Fruit fly (Drosophila melanogaster) whole organism, embryonic: ENCODE results near the gene CG43088.

ENCODE experiments used
- Aef1 ChIP-seq: fragments of 200-800 bp; sonication (Bioruptor generic); IDR thresholded peaks from 3 replicates; pipeline ENCODE4 v1.3.6; 2022; ENCODE audit warnings: missing biosample characterization, missing genetic modification characterization
- BtbVII ChIP-seq: fragments of 200-800 bp; sonication (Bioruptor generic); optimal IDR thresholded peaks from 3 replicates; lab custom pipeline; 2017; ENCODE audit warnings: missing biosample characterization, mild to moderate bottlenecking, missing genetic modification characterization
- CG1024 ChIP-seq: fragments of 200-800 bp; sonication (Bioruptor generic); IDR thresholded peaks from 2 replicates; pipeline ENCODE4 v1.3.6; 2022; ENCODE audit warnings: missing biosample characterization, missing genetic modification characterization
- CG10267 ChIP-seq: fragments of 200-800 bp; sonication (Bioruptor generic); optimal IDR thresholded peaks from 2 replicates; lab custom pipeline; 2018; ENCODE audit warnings: missing biosample characterization, mild to moderate bottlenecking, missing genetic modification characterization, moderate library complexity
- CG10431 ChIP-seq: fragments of 200-800 bp; sonication (Bioruptor generic); optimal IDR thresholded peaks from 3 replicates; lab custom pipeline; 2018; ENCODE audit warnings: missing biosample characterization, mild to moderate bottlenecking, missing genetic modification characterization
- CG11560 ChIP-seq: fragments of 200-800 bp; sonication (Bioruptor generic); IDR thresholded peaks from 3 replicates; pipeline ENCODE4 v1.3.6; 2022; ENCODE audit warnings: missing biosample characterization, missing genetic modification characterization
- CG11723 ChIP-seq: fragments of 200-800 bp; sonication (Bioruptor generic); optimal IDR thresholded peaks from 2 replicates; lab custom pipeline; 2017; ENCODE audit warnings: missing biosample characterization, mild to moderate bottlenecking, missing genetic modification characterization
- CG12155 ChIP-seq: fragments of 200-800 bp; sonication (Bioruptor generic); optimal IDR thresholded peaks from 3 replicates; lab custom pipeline; 2016; ENCODE audit warnings: missing biosample characterization, missing genetic modification characterization
- CG12769 ChIP-seq: fragments of 200-800 bp; sonication (Bioruptor generic); optimal IDR thresholded peaks from 2 replicates; lab custom pipeline; 2019; ENCODE audit warnings: missing biosample characterization, mild to moderate bottlenecking, missing genetic modification characterization, moderate library complexity
- CG17829 ChIP-seq: fragments of 200-800 bp; optimal IDR thresholded peaks from 2 replicates; lab custom pipeline; 2019; ENCODE audit warnings: missing biosample characterization, mild to moderate bottlenecking, missing genetic modification characterization, moderate library complexity
- CG2202 ChIP-seq: fragments of 200-800 bp; sonication (Bioruptor generic); optimal IDR thresholded peaks from 2 replicates; lab custom pipeline; 2018; ENCODE audit warnings: missing biosample characterization, mild to moderate bottlenecking, missing genetic modification characterization
- CG2875 ChIP-seq: fragments of 200-800 bp; sonication (Bioruptor generic); optimal IDR thresholded peaks from 2 replicates; lab custom pipeline; 2017; ENCODE audit warnings: missing biosample characterization, mild to moderate bottlenecking, missing genetic modification characterization, missing genetic modification reagents
- CG33213 ChIP-seq: fragments of 200-800 bp; sonication (Bioruptor generic); optimal IDR thresholded peaks from 3 replicates; lab custom pipeline; 2016; ENCODE audit warnings: missing biosample characterization, missing genetic modification characterization
- CG34376 ChIP-seq: fragments of 200-800 bp; sonication (Bioruptor generic); optimal IDR thresholded peaks from 2 replicates; lab custom pipeline; 2018; ENCODE audit warnings: missing biosample characterization, mild to moderate bottlenecking, missing genetic modification characterization
- CG4328 ChIP-seq: fragments of 200-800 bp; sonication (Bioruptor generic); optimal IDR thresholded peaks from 3 replicates; lab custom pipeline; 2017; ENCODE audit warnings: missing biosample characterization, missing genetic modification reagents, missing genetic modification characterization
- CG4820 ChIP-seq: fragments of 200-800 bp; sonication (Bioruptor generic); optimal IDR thresholded peaks from 3 replicates; lab custom pipeline; 2016; ENCODE audit warnings: missing biosample characterization, missing genetic modification characterization
- CG6689 ChIP-seq: fragments of 200-800 bp; sonication (Bioruptor generic); IDR thresholded peaks from 2 replicates; pipeline ENCODE4 v1.3.6; 2022; ENCODE audit warnings: missing biosample characterization, missing genetic modification characterization
- CG7786 ChIP-seq: fragments of 200-800 bp; sonication (Bioruptor generic); optimal IDR thresholded peaks from 2 replicates; lab custom pipeline; 2016; ENCODE audit warnings: missing biosample characterization, missing genetic modification characterization
- CG7987 ChIP-seq: fragments of 200-800 bp; sonication (Bioruptor generic); optimal IDR thresholded peaks from 2 replicates; lab custom pipeline; 2018; ENCODE audit warnings: missing biosample characterization, mild to moderate bottlenecking, missing genetic modification characterization, moderate library complexity
- CTCF ChIP-seq: fragments of 200-800 bp; sonication (Bioruptor generic); optimal IDR thresholded peaks from 2 replicates; lab custom pipeline; 2017; ENCODE audit warnings: missing biosample characterization, mild to moderate bottlenecking, missing genetic modification characterization, moderate library complexity
- Eip74EF ChIP-seq, 2 experiments: fragments of 200-800 bp in 1 of 2; fragments of >200 bp in 1 of 2; sonication (Bioruptor generic) in 1 of 2; optimal IDR thresholded peaks; 2 replicates each; lab custom pipeline; 2017 to 2019; ENCODE audit warnings: missing biosample characterization in 2 of 2, missing genetic modification characterization in 2 of 2, mild to moderate bottlenecking in 1 of 2, moderate library complexity in 1 of 2
- Ets97D ChIP-seq: fragments of 200-800 bp; sonication (Bioruptor generic); optimal IDR thresholded peaks from 3 replicates; lab custom pipeline; 2016; ENCODE audit warnings: missing biosample characterization, missing genetic modification characterization
- HLH54F ChIP-seq: fragments of 200-800 bp; sonication (Bioruptor generic); optimal IDR thresholded peaks from 3 replicates; lab custom pipeline; 2016; ENCODE audit warnings: missing biosample characterization, missing genetic modification characterization
- Opbp ChIP-seq: fragments of 200-800 bp; sonication (Bioruptor generic); IDR thresholded peaks from 3 replicates; pipeline ENCODE4 v1.3.6; 2022; ENCODE audit warnings: missing biosample characterization, missing genetic modification characterization; ENCODE audit not compliant: partially characterized antibody
- Pdp1 ChIP-seq, 2 experiments: fragments of 200-800 bp; sonication (Bioruptor generic); optimal IDR thresholded peaks; 3 replicates each; lab custom pipeline; 2016; ENCODE audit warnings: missing biosample characterization in 2 of 2, missing genetic modification characterization in 2 of 2, mild to moderate bottlenecking in 1 of 2, moderate library complexity in 1 of 2
- Side ChIP-seq: fragments of 200-800 bp; sonication (Bioruptor generic); optimal IDR thresholded peaks from 2 replicates; lab custom pipeline; 2016; ENCODE audit warnings: missing biosample characterization, missing genetic modification characterization
- Sox102F ChIP-seq: fragments of 200-800 bp; sonication (Bioruptor generic); optimal IDR thresholded peaks from 2 replicates; lab custom pipeline; 2018; ENCODE audit warnings: missing biosample characterization, mild to moderate bottlenecking, missing genetic modification characterization, moderate library complexity
- Sry-δ ChIP-seq: fragments of 200-800 bp; sonication (Bioruptor generic); optimal IDR thresholded peaks from 2 replicates; lab custom pipeline; 2016; ENCODE audit warnings: missing biosample characterization, missing genetic modification characterization
- Trl ChIP-seq, 3 experiments: fragments of >200 bp in 2 of 3; fragments of 200-800 bp in 1 of 3; sonication (Bioruptor generic) in 1 of 3; optimal IDR thresholded peaks; 2 replicates in 1 of 3; 3 replicates in 2 of 3; lab custom pipeline; 2016 to 2017; ENCODE audit warnings: missing biosample characterization in 1 of 3, missing genetic modification characterization in 1 of 3
- amos ChIP-seq: fragments of 200-800 bp; sonication (Bioruptor generic); IDR thresholded peaks from 2 replicates; pipeline ENCODE4 v1.3.6; 2022; ENCODE audit warnings: missing biosample characterization, missing genetic modification characterization; ENCODE audit not compliant: partially characterized antibody
- bsh ChIP-seq, 2 experiments: fragments of 200-800 bp; sonication (Bioruptor generic); optimal IDR thresholded peaks; 2 replicates each; lab custom pipeline; 2017 to 2018; ENCODE audit warnings: mild to moderate bottlenecking in 2 of 2, missing biosample characterization in 2 of 2, missing genetic modification characterization in 2 of 2, moderate library complexity in 1 of 2
- cad ChIP-seq: fragments of >200 bp; optimal IDR thresholded peaks from 2 replicates; lab custom pipeline; 2017; ENCODE audit warnings: missing biosample characterization, missing genetic modification characterization
- crol ChIP-seq: fragments of 200-800 bp; sonication (Bioruptor generic); IDR thresholded peaks from 2 replicates; pipeline ENCODE4 v1.3.6; 2022; ENCODE audit warnings: missing biosample characterization, missing genetic modification characterization
- cwo ChIP-seq: fragments of 200-800 bp; sonication (Bioruptor generic); optimal IDR thresholded peaks from 3 replicates; lab custom pipeline; 2017; ENCODE audit warnings: missing biosample characterization, missing genetic modification characterization, mild to moderate bottlenecking, moderate library complexity, missing genetic modification reagents
- emc ChIP-seq: fragments of 200-800 bp; sonication (Bioruptor generic); optimal IDR thresholded peaks from 2 replicates; lab custom pipeline; 2016; ENCODE audit warnings: missing biosample characterization, missing genetic modification characterization
- en ChIP-seq: fragments of 200-800 bp; sonication (Bioruptor generic); optimal IDR thresholded peaks from 2 replicates; lab custom pipeline; 2016; ENCODE audit warnings: missing biosample characterization, missing genetic modification characterization
- eyg ChIP-seq: fragments of 200-800 bp; sonication (Bioruptor generic); optimal IDR thresholded peaks from 3 replicates; lab custom pipeline; 2016; ENCODE audit warnings: missing biosample characterization, missing genetic modification characterization
- hbn ChIP-seq: fragments of 200-800 bp; sonication (Bioruptor generic); IDR thresholded peaks from 2 replicates; pipeline ENCODE4 v1.3.6; 2022; ENCODE audit warnings: missing biosample characterization, missing genetic modification characterization; ENCODE audit not compliant: partially characterized antibody
- jumu ChIP-seq: fragments of 200-800 bp; sonication (Bioruptor generic); optimal IDR thresholded peaks from 3 replicates; lab custom pipeline; 2016; ENCODE audit warnings: missing biosample characterization, missing genetic modification characterization
- lbe ChIP-seq: fragments of 200-800 bp; sonication (Bioruptor generic); optimal IDR thresholded peaks from 2 replicates; lab custom pipeline; 2016; ENCODE audit warnings: missing biosample characterization, mild to moderate bottlenecking, missing genetic modification characterization
- onecut ChIP-seq: fragments of 200-800 bp; sonication (Bioruptor generic); IDR thresholded peaks from 2 replicates; pipeline ENCODE4 v1.3.6; 2022; ENCODE audit warnings: missing biosample characterization, missing genetic modification characterization
- p53 ChIP-seq: fragments of 200-800 bp; sonication (Bioruptor generic); optimal IDR thresholded peaks from 2 replicates; lab custom pipeline; 2016; ENCODE audit warnings: missing biosample characterization, missing genetic modification characterization
- row ChIP-seq: fragments of 200-800 bp; sonication (Bioruptor generic); IDR thresholded peaks from 3 replicates; pipeline ENCODE4 v1.3.6; 2022; ENCODE audit warnings: missing biosample characterization, missing genetic modification characterization
- sens-2 ChIP-seq: fragments of 200-800 bp; sonication (Bioruptor generic); IDR thresholded peaks from 2 replicates; pipeline ENCODE4 v1.3.6; 2022; ENCODE audit warnings: missing biosample characterization, missing genetic modification characterization
- sima ChIP-seq: fragments of 200-800 bp; sonication (Bioruptor generic); optimal IDR thresholded peaks from 2 replicates; lab custom pipeline; 2016; ENCODE audit warnings: missing biosample characterization, missing genetic modification characterization
- slou ChIP-seq: fragments of 200-800 bp; sonication (Bioruptor generic); optimal IDR thresholded peaks from 3 replicates; lab custom pipeline; 2016; ENCODE audit warnings: missing biosample characterization, missing genetic modification characterization
- sna ChIP-seq: fragments of 200-800 bp; sonication (Bioruptor generic); IDR thresholded peaks from 2 replicates; pipeline ENCODE4 v1.3.6; 2022; ENCODE audit warnings: missing biosample characterization, missing genetic modification characterization; ENCODE audit not compliant: partially characterized antibody
- tgo ChIP-seq: fragments of 200-800 bp; sonication (Bioruptor generic); IDR thresholded peaks from 3 replicates; pipeline ENCODE4 v1.3.6; 2022; ENCODE audit warnings: missing biosample characterization, missing genetic modification characterization
- tin ChIP-seq: fragments of 200-800 bp; sonication (Bioruptor generic); optimal IDR thresholded peaks from 3 replicates; lab custom pipeline; 2016; ENCODE audit warnings: missing biosample characterization, missing genetic modification characterization
- tx ChIP-seq: fragments of 200-800 bp; sonication (Bioruptor generic); optimal IDR thresholded peaks from 2 replicates; lab custom pipeline; 2016; ENCODE audit warnings: missing biosample characterization, missing genetic modification characterization
- yki ChIP-seq: fragments of >200 bp; optimal IDR thresholded peaks from 3 replicates; lab custom pipeline; 2018
- zf30C ChIP-seq: fragments of 200-800 bp; sonication (Bioruptor generic); optimal IDR thresholded peaks from 3 replicates; lab custom pipeline; 2018; ENCODE audit warnings: missing biosample characterization, mild to moderate bottlenecking, missing genetic modification characterization

CG43088 gene

DNA sequence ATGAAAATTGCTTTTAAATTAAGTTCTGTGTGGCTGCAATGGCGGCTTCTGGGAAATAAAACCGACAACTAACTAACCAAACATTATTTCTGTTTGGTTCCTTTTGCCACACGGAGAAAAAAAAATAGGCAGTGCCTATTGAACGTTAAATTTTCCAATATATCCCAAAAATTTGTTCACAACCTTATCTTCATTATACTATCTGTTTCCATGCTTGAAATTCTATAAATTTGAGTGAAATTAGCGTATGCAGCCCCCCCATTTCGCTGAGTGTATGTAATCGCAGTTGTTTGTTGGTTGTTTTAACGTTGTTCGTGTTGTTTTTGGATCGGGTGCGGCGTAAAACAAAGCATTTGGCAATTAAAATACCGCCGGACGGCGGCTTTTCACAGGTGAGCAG lies 36.3 kb downstream of the CG43088 start (continued):
- no peak for TF ChIP-seq CG17829 (tag; lab: Kevin White, UChicago)
- TF ChIP-seq Aef1 (GFP tag; lab: Robert Waterston, UW), result 0 out of 3 replicates have a peak, but pooled peaks have one; percentile 12
- TF ChIP-seq CG2202, result no peak
- TF ChIP-seq Ets97D, result no peak
- TF ChIP-seq Pdp1 (GFP tag; optimal IDR thresholded peaks at IDR 0.05; lab: Kevin White, UChicago), result no peak
- no peak for TF ChIP-seq en (GFP tag; lab: Kevin White, UChicago)
- TF ChIP-seq CG4820 (GFP tag; lab: Kevin White, UChicago), result no peak
- no peak for TF ChIP-seq BtbVII
- no peak for TF ChIP-seq CG12769
- TF ChIP-seq cad, result no peak
- TF ChIP-seq cwo (GFP tag; lab: Kevin White, UChicago), result no peak
- TF ChIP-seq Sry-δ (GFP tag; lab: Kevin White, UChicago), result no peak
- no peak for TF ChIP-seq Eip74EF (GFP tag; optimal IDR thresholded peaks at IDR 0.05; lab: Kevin White, UChicago)
- TF ChIP-seq Opbp (GFP tag; lab: Robert Waterston, UW), result no peak
- TF ChIP-seq tx (GFP tag; lab: Kevin White, UChicago), result no peak
- no peak for TF ChIP-seq slou (GFP tag; lab: Kevin White, UChicago)
- TF ChIP-seq emc (GFP tag; lab: Kevin White, UChicago), result no peak
- TF ChIP-seq sna, result no peak
- 0 out of 2 replicates have a peak, but pooled peaks have one; percentile 16 for TF ChIP-seq CG6689 (GFP tag; lab: Robert Waterston, UW)
- no peak for TF ChIP-seq p53 (GFP tag; lab: Kevin White, UChicago)
- TF ChIP-seq CG33213, result no peak
- TF ChIP-seq sens-2 (GFP tag; lab: Robert Waterston, UW), result no peak
- TF ChIP-seq CG1024, result no peak
- TF ChIP-seq CG10431 (GFP tag; lab: Kevin White, UChicago), result no peak
- peak in 1 of 2 experiments; percentile 46 for TF ChIP-seq bsh (GFP tag; optimal IDR thresholded peaks at IDR 0.05; lab: Kevin White, UChicago)
- no peak for TF ChIP-seq hbn (GFP tag; lab: Robert Waterston, UW)
- TF ChIP-seq jumu (GFP tag; lab: Kevin White, UChicago), result no peak
- TF ChIP-seq Sox102F (GFP tag; lab: Kevin White, UChicago), result peak; percentile 46
- no peak for TF ChIP-seq CG2875
- no peak for TF ChIP-seq CTCF
- TF ChIP-seq row (GFP tag; lab: Robert Waterston, UW), result 0 out of 3 replicates have a peak, but pooled peaks have one; percentile 26
- no peak for TF ChIP-seq CG11723 (GFP tag; lab: Kevin White, UChicago)
- no peak for TF ChIP-seq onecut (GFP tag; lab: Robert Waterston, UW)
- no peak for TF ChIP-seq yki (lab: Kevin White, UChicago)
- no peak for TF ChIP-seq Side (GFP tag; lab: Kevin White, UChicago)
- peak; percentile 9 for TF ChIP-seq tin (GFP tag; lab: Kevin White, UChicago)
- TF ChIP-seq lbe (GFP tag; lab: Kevin White, UChicago), result no peak
- TF ChIP-seq crol, result no peak
- TF ChIP-seq tgo (GFP tag; lab: Robert Waterston, UW), result no peak
- TF ChIP-seq CG10267, result no peak
- TF ChIP-seq CG4328 (GFP tag; lab: Kevin White, UChicago), result no peak
- TF ChIP-seq zf30C (GFP tag; lab: Kevin White, UChicago), result no peak
- TF ChIP-seq HLH54F (GFP tag; lab: Kevin White, UChicago), result no peak
- TF ChIP-seq Trl (optimal IDR thresholded peaks at IDR 0.05; lab: Kevin White, UChicago), result no peak
- no peak for TF ChIP-seq Trl (GFP tag; optimal IDR thresholded peaks at IDR 0.05; lab: Kevin White, UChicago)
- TF ChIP-seq CG34376 (GFP tag; lab: Kevin White, UChicago), result no peak
- TF ChIP-seq CG7786, result no peak
- TF ChIP-seq CG7987 (GFP tag; lab: Kevin White, UChicago), result no peak
- no peak for TF ChIP-seq sima (GFP tag; lab: Kevin White, UChicago)
- no peak for TF ChIP-seq CG12155 (GFP tag; lab: Kevin White, UChicago)
- TF ChIP-seq eyg, result no peak
- TF ChIP-seq amos (GFP tag; lab: Robert Waterston, UW), result no peak
- no peak for TF ChIP-seq CG11560
